Worm (Caenorhabditis elegans) whole organism, midembryonic: ENCODE data around the gene D2045.5.

Source experiments
- T22C8.4 ChIP-seq: fragments of 200-800 bp; sonication (Bioruptor generic); IDR thresholded peaks from 2 replicates; pipeline ENCODE4 v1.3.6; 2022; ENCODE audit warnings: missing genetic modification characterization, missing compliant biosample characterization
- flt-1 ChIP-seq: fragments of 200-800 bp; sonication (Bioruptor generic); IDR thresholded peaks from 2 replicates; pipeline ENCODE4 v1.3.6; 2022; ENCODE audit warnings: missing genetic modification characterization, missing compliant biosample characterization
- tab-1 ChIP-seq: fragments of 200-800 bp; sonication (Bioruptor generic); IDR thresholded peaks from 2 replicates; pipeline ENCODE4 v1.3.6; 2022; ENCODE audit warnings: missing genetic modification characterization, missing compliant biosample characterization

DNA sequence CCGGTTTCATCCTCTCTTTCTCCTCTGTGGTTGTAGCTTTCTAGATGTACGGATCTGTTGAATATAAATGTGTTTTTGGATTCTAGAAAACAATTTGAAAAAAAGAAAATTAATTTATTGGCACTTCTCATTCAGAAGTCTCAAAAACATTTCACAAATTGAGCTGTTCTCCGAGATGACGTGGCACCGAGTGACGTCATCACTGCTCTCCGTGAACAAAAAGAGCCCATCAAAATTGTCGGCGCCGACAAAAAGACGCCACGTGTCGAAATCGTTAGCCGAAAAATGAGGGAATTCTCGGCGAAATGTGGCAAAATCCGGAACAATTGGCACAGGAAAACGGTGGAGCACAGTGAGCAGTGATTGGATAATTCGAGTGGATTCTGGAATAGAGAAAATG lies 47.7 kb downstream of the D2045.5 start:
- TF ChIP-seq tab-1 (GFP tag; lab: Robert Waterston, UW) (no peak), T22C8.4 (no peak), flt-1 (GFP tag; lab: Robert Waterston, UW) (no peak)
